Worm (Caenorhabditis elegans) whole organism, L2 larva: ENCODE measurements around the gene Y71H2AR.2.

Source experiments
- C34F6.9 ChIP-seq: fragments of 150-350 bp; optimal IDR thresholded peaks from 2 replicates; lab custom pipeline; 2014; ENCODE audit warnings: missing biosample characterization, missing genetic modification characterization
- F13H6.1 ChIP-seq: sonication (generic microtip); optimal IDR thresholded peaks from 2 replicates; lab custom pipeline; 2016; ENCODE audit warnings: missing genetic modification characterization, missing compliant biosample characterization
- R02D3.7 ChIP-seq: fragments of 150-350 bp; optimal IDR thresholded peaks from 2 replicates; lab custom pipeline; 2014; ENCODE audit warnings: missing biosample characterization, missing genetic modification characterization
- Y55F3AM.14 ChIP-seq: fragments of 200-800 bp; sonication (Bioruptor generic); optimal IDR thresholded peaks from 2 replicates; lab custom pipeline; 2018; ENCODE audit warnings: mild to moderate bottlenecking, missing genetic modification characterization, missing compliant biosample characterization
- ZK546.5 ChIP-seq: sonication (generic microtip); optimal IDR thresholded peaks from 2 replicates; lab custom pipeline; 2017; ENCODE audit warnings: missing biosample characterization, missing genetic modification characterization
- alr-1 ChIP-seq: fragments of 150-350 bp; optimal IDR thresholded peaks from 2 replicates; lab custom pipeline; 2014; ENCODE audit warnings: missing biosample characterization, missing genetic modification characterization
- aly-2 ChIP-seq: fragments of 150-350 bp; optimal IDR thresholded peaks from 2 replicates; lab custom pipeline; 2014; ENCODE audit warnings: missing biosample characterization, missing genetic modification characterization
- ama-1 ChIP-seq: fragments of 150-350 bp; optimal IDR thresholded peaks from 2 replicates; lab custom pipeline; 2018; ENCODE audit warnings: inconsistent platforms
- blmp-1 ChIP-seq: sonication (generic microtip); optimal IDR thresholded peaks from 2 replicates; lab custom pipeline; 2017; ENCODE audit warnings: missing genetic modification characterization, mild to moderate bottlenecking, missing compliant biosample characterization, antibody characterized with exemption, moderate library complexity; ENCODE audit not compliant: insufficient read depth
- crh-2 ChIP-seq: sonication (generic microtip); optimal IDR thresholded peaks from 2 replicates; lab custom pipeline; 2017; ENCODE audit warnings: missing biosample characterization, missing genetic modification characterization
- egl-27 ChIP-seq: sonication (generic microtip); optimal IDR thresholded peaks from 3 replicates; lab custom pipeline; 2017; ENCODE audit warnings: missing biosample characterization, missing genetic modification reagents, missing genetic modification characterization
- fos-1 ChIP-seq: fragments of 150-350 bp; optimal IDR thresholded peaks from 2 replicates; lab custom pipeline; 2014; ENCODE audit warnings: missing biosample characterization, missing genetic modification characterization
- gmeb-1 ChIP-seq: fragments of 150-350 bp; optimal IDR thresholded peaks from 2 replicates; lab custom pipeline; 2014; ENCODE audit warnings: missing biosample characterization, missing genetic modification characterization
- lin-13 ChIP-seq: fragments of 150-350 bp; optimal IDR thresholded peaks from 2 replicates; lab custom pipeline; 2014; ENCODE audit warnings: missing biosample characterization, missing genetic modification reagents, missing genetic modification characterization
- lsy-2 ChIP-seq, 2 experiments: fragments of 150-350 bp in 1 of 2; sonication (generic microtip) in 1 of 2; optimal IDR thresholded peaks; 2 replicates each; lab custom pipeline; 2014 to 2017; ENCODE audit warnings: missing biosample characterization in 2 of 2, missing genetic modification characterization in 2 of 2
- mab-5 ChIP-seq: fragments of 150-350 bp; optimal IDR thresholded peaks from 2 replicates; lab custom pipeline; 2014; ENCODE audit warnings: missing biosample characterization, missing genetic modification characterization
- mdl-1 ChIP-seq, 2 experiments: fragments of 150-350 bp in 1 of 2; sonication (generic microtip) in 1 of 2; optimal IDR thresholded peaks; 2 replicates each; lab custom pipeline; 2017; ENCODE audit warnings: missing biosample characterization in 2 of 2, missing genetic modification characterization in 2 of 2
- nhr-10 ChIP-seq: sonication (generic microtip); optimal IDR thresholded peaks from 2 replicates; lab custom pipeline; 2017; ENCODE audit warnings: missing biosample characterization, missing genetic modification characterization
- nhr-11 ChIP-seq: fragments of 150-350 bp; optimal IDR thresholded peaks from 2 replicates; lab custom pipeline; 2014; ENCODE audit warnings: missing biosample characterization, missing genetic modification characterization
- nhr-12 ChIP-seq: fragments of 150-350 bp; optimal IDR thresholded peaks from 2 replicates; lab custom pipeline; 2014; ENCODE audit warnings: missing biosample characterization, missing genetic modification characterization
- nhr-129 ChIP-seq: fragments of 150-350 bp; optimal IDR thresholded peaks from 2 replicates; lab custom pipeline; 2014; ENCODE audit warnings: missing biosample characterization, missing genetic modification characterization
- nhr-21 ChIP-seq: fragments of 150-350 bp; optimal IDR thresholded peaks from 2 replicates; lab custom pipeline; 2014; ENCODE audit warnings: missing biosample characterization, missing genetic modification characterization
- nhr-23 ChIP-seq: fragments of 150-350 bp; optimal IDR thresholded peaks from 2 replicates; lab custom pipeline; 2014; ENCODE audit warnings: missing biosample characterization, missing genetic modification reagents, missing genetic modification characterization
- nhr-237 ChIP-seq: fragments of 150-350 bp; optimal IDR thresholded peaks from 2 replicates; lab custom pipeline; 2014; ENCODE audit warnings: missing biosample characterization, missing genetic modification characterization
- nhr-25 ChIP-seq: fragments of 150-350 bp; sonication (generic microtip); optimal IDR thresholded peaks from 3 replicates; lab custom pipeline; 2014; ENCODE audit warnings: missing biosample characterization, missing genetic modification characterization
- nhr-6 ChIP-seq: fragments of 150-350 bp; optimal IDR thresholded peaks from 2 replicates; lab custom pipeline; 2014; ENCODE audit warnings: missing biosample characterization, missing genetic modification characterization
- peb-1 ChIP-seq: fragments of 150-350 bp; optimal IDR thresholded peaks from 2 replicates; lab custom pipeline; 2014; ENCODE audit warnings: missing biosample characterization, missing genetic modification characterization
- sem-4 ChIP-seq: fragments of 150-350 bp; optimal IDR thresholded peaks from 2 replicates; lab custom pipeline; 2014; ENCODE audit warnings: missing biosample characterization, missing genetic modification reagents, missing genetic modification characterization
- skn-1 ChIP-seq: sonication (generic microtip); optimal IDR thresholded peaks from 2 replicates; lab custom pipeline; 2017; ENCODE audit warnings: missing biosample characterization, missing genetic modification characterization
- sma-3 ChIP-seq: sonication (generic microtip); optimal IDR thresholded peaks from 2 replicates; lab custom pipeline; 2016; ENCODE audit warnings: missing genetic modification reagents, missing genetic modification characterization, missing compliant biosample characterization
- snpc-4 ChIP-seq: fragments of 150-350 bp; optimal IDR thresholded peaks from 2 replicates; lab custom pipeline; 2014; ENCODE audit warnings: missing biosample characterization, missing genetic modification characterization
- unc-55 ChIP-seq: fragments of 150-350 bp; sonication (generic microtip); optimal IDR thresholded peaks from 3 replicates; lab custom pipeline; 2014; ENCODE audit warnings: missing biosample characterization, missing genetic modification reagents, missing genetic modification characterization
- unc-62 ChIP-seq: fragments of 150-350 bp; optimal IDR thresholded peaks from 2 replicates; lab custom pipeline; 2014; ENCODE audit warnings: missing biosample characterization, missing genetic modification reagents, missing genetic modification characterization
- zag-1 ChIP-seq: fragments of 150-350 bp; optimal IDR thresholded peaks from 2 replicates; lab custom pipeline; 2014; ENCODE audit warnings: missing biosample characterization, missing genetic modification characterization
- ztf-1 ChIP-seq: fragments of 200-800 bp; sonication (Bioruptor generic); conservative IDR thresholded peaks from 2 replicates; pipeline ENCODE4 v1.3.6; 2022; ENCODE audit warnings: missing genetic modification characterization, missing compliant biosample characterization
- ztf-4 ChIP-seq: fragments of 150-350 bp; optimal IDR thresholded peaks from 2 replicates; lab custom pipeline; 2014; ENCODE audit warnings: missing biosample characterization, missing genetic modification characterization

Gene Y71H2AR.2

DNA sequence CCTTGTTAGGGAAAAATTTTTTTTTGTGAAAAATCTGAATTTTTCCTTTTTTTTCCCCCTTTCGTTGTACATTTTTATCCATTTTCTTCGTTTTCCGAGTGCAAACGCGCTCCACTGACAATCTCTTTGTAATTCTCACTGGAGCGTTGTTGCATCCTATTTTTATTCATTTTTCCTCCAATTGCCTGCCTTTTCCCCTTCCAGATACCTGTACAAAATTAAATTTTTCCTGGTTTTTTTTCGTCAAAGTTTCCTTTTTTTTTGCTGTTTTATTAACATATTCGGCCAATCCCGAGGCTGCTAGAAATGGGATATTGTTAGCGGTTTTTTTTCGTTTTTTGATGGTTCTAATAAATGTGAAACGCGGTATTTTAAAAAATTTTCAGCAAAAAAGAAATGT, 29.3 kb downstream of the Y71H2AR.2 start:
- TF ChIP-seq lin-13 (GFP tag; lab: Kevin White, UChicago) (peak; percentile 5), lsy-2 (tag; optimal IDR thresholded peaks at IDR 0.05; lab: Kevin White, UChicago) (peak in 1 of 2 experiments; percentile 22), mab-5 (tag; lab: Kevin White, UChicago) (no peak), ama-1 (lab: Kevin White, UChicago) (peak; percentile 12)

DNA sequence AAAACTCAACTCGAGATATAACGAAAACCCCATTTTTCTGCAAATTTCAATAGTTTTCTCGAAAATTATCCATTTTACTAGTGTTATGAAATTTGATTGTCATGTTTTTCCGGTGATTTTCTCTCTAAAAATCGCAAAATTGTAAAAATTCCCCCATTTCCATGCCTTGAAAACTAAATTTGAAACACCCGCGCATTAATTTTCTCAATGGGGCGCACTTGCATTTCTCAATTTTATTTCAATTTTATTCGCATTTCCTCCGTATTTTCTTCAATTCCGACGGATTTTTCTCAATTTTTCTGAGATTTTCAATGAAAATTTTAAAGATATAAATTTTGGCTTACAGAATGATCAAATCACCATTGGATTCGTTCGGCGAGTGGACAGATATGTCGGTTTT, 35.6 kb downstream of the Y71H2AR.2 start, which contains the start of gene Y71H2AM.3:
TSS of gene Y71H2AM.3 (plus strand) at position 347 of the 400 bp plus-strand sequence.
- peak; percentile 40 for TF ChIP-seq nhr-25 (tag; lab: Kevin White, UChicago)
- no peak for TF ChIP-seq peb-1
- no peak for TF ChIP-seq nhr-237 (tag; lab: Kevin White, UChicago)
- TF ChIP-seq egl-27, result peak; percentile 30
- peak; percentile 30 for TF ChIP-seq sma-3
- no peak for TF ChIP-seq zag-1 (tag; lab: Kevin White, UChicago)
- TF ChIP-seq blmp-1, result no peak
- peak; percentile 34 for TF ChIP-seq crh-2 (tag; lab: Kevin White, UChicago)
- TF ChIP-seq ztf-4 (tag; lab: Kevin White, UChicago), result no peak
- TF ChIP-seq gmeb-1 (tag; lab: Kevin White, UChicago), result peak; percentile 93
- no peak for TF ChIP-seq ztf-1 (GFP tag; lab: Robert Waterston, UW)
- TF ChIP-seq ZK546.5 (tag; lab: Kevin White, UChicago), result no peak
- peak; percentile 29 for TF ChIP-seq lin-13 (GFP tag; lab: Kevin White, UChicago)
- TF ChIP-seq nhr-11 (tag; lab: Kevin White, UChicago), result no peak
- TF ChIP-seq nhr-21, result no peak
- peak; percentile 42 for TF ChIP-seq C34F6.9 (tag; lab: Kevin White, UChicago)
- peak; percentile 51 to 81 for TF ChIP-seq lsy-2 (tag; optimal IDR thresholded peaks at IDR 0.05; lab: Kevin White, UChicago)
- TF ChIP-seq unc-55 (GFP tag; lab: Kevin White, UChicago), result peak; percentile 79

DNA sequence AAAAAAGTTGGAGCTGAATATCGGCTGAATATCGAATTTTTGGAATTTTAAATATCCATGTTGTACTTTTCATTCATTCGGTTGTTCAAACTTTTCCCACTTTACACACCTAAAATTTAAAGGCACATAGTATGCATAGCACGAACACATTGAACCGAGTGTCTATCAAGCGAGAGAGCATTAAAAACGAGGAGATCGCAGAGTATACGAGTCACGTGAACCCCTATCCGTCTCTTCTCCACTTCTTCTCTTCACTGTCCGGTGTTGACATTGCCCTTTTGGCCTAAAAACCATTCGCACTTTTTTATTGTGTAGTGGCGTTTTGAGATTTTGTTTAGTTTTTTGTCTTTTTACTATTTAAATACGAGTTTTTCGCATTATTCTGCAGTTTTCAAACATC, 36.3 kb downstream of the Y71H2AR.2 start:
- TF ChIP-seq nhr-25 (tag; lab: Kevin White, UChicago), result peak; percentile 74
- TF ChIP-seq nhr-237 (tag; lab: Kevin White, UChicago), result no peak
- peak; percentile 62 for TF ChIP-seq sem-4 (tag; lab: Kevin White, UChicago)
- peak; percentile 66 for TF ChIP-seq nhr-6
- TF ChIP-seq sma-3, result peak; percentile 21
- TF ChIP-seq unc-55 (GFP tag; lab: Kevin White, UChicago), result peak; percentile 40
- no peak for TF ChIP-seq nhr-12
- TF ChIP-seq fos-1, result peak; percentile 50
- TF ChIP-seq nhr-23 (tag; lab: Kevin White, UChicago), result no peak
- no peak for TF ChIP-seq skn-1 (tag; lab: Kevin White, UChicago)
- peak; percentile 64 for TF ChIP-seq F13H6.1 (tag; lab: Kevin White, UChicago)
- no peak for TF ChIP-seq R02D3.7 (tag; lab: Kevin White, UChicago)
- TF ChIP-seq lsy-2 (tag; optimal IDR thresholded peaks at IDR 0.05; lab: Kevin White, UChicago), result peak; percentile 55 to 86
- TF ChIP-seq alr-1 (tag; lab: Kevin White, UChicago), result no peak
- peak; percentile 54 for TF ChIP-seq nhr-21
- TF ChIP-seq lin-13 (GFP tag; lab: Kevin White, UChicago), result peak; percentile 57
- peak; percentile 43 to 56 for TF ChIP-seq mdl-1 (tag; optimal IDR thresholded peaks at IDR 0.05; lab: Kevin White, UChicago)
- TF ChIP-seq gmeb-1 (tag; lab: Kevin White, UChicago), result peak; percentile 73
- TF ChIP-seq C34F6.9 (tag; lab: Kevin White, UChicago), result peak; percentile 76
- no peak for TF ChIP-seq Y55F3AM.14
- no peak for TF ChIP-seq zag-1 (tag; lab: Kevin White, UChicago)
- TF ChIP-seq crh-2 (tag; lab: Kevin White, UChicago), result peak; percentile 70
- TF ChIP-seq snpc-4, result peak; percentile 11
- peak; percentile 88 for TF ChIP-seq nhr-129 (tag; lab: Kevin White, UChicago)

DNA sequence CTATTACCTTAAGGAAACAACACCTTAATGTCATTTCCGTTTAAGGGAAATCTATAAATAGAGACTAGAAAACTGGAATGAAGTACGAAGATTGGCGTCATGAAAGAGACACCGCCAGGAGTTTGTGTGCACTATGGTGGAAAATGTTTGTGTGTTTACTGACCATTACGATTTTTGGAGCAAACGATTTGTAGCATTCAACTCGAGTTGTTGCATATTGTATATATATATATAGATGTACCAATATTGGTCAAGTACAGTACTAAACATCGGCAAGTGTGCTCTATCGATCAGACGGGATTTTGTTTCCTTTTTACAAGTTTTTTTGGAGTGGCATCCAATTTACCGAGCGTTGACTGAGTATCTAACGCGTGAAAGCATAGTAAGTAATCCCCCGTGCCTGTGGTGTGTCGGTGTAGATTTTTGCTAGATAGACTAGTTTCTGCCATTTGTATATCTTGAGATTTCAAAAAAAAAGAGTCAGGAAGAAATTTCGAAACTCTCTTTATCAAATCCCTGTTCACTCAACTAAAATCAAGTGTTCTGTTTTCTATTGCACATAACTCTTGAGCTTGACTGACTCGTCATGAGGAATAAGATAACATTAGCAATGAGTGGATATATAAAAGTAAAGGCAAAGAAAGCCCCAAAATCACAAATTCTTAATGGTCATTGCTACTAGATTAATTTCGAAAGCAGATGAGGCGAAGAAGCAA, 38.8 kb downstream of the Y71H2AR.2 start, which contains the start of the genes twk-45 and Y71H2AM.25:
TSS of gene twk-45 (minus strand) at position 101 of the 716 bp plus-strand sequence.
TSS of gene Y71H2AM.25 (plus strand) at position 666 of the 716 bp plus-strand sequence.
- TF ChIP-seq mdl-1 (tag; optimal IDR thresholded peaks at IDR 0.05; lab: Kevin White, UChicago) (no peak), aly-2 (tag; lab: Kevin White, UChicago) (no peak), mab-5 (tag; lab: Kevin White, UChicago) (no peak), ztf-4 (tag; lab: Kevin White, UChicago) (no peak), nhr-237 (tag; lab: Kevin White, UChicago) (no peak), nhr-21 (no peak), snpc-4 (no peak), unc-62 (GFP tag; lab: Kevin White, UChicago) (no peak), Y55F3AM.14 (no peak), peb-1 (no peak), fos-1 (no peak), nhr-10 (tag; lab: Kevin White, UChicago) (no peak), unc-55 (GFP tag; lab: Kevin White, UChicago) (no peak), nhr-129 (tag; lab: Kevin White, UChicago) (no peak), gmeb-1 (tag; lab: Kevin White, UChicago) (no peak), lin-13 (GFP tag; lab: Kevin White, UChicago) (no peak), sma-3 (no peak), nhr-12 (no peak), nhr-11 (tag; lab: Kevin White, UChicago) (no peak)
